Worm (Caenorhabditis elegans) whole organism, L3 larva: ENCODE results near the gene H32C10.1.
A peak's percentile ranks its signal among the peaks of the same experiment; 100 is the strongest.

ENCODE experiments used
- ama-1 ChIP-seq: fragments of 150-350 bp; optimal IDR thresholded peaks from 2 replicates; lab custom pipeline; 2018
- ceh-82 ChIP-seq: fragments of 150-350 bp; optimal IDR thresholded peaks from 2 replicates; lab custom pipeline; 2014; ENCODE audit warnings: missing biosample characterization, missing genetic modification characterization
- ceh-9 ChIP-seq: sonication (generic microtip); optimal IDR thresholded peaks from 2 replicates; lab custom pipeline; 2018; ENCODE audit warnings: missing biosample characterization, missing genetic modification characterization
- egl-27 ChIP-seq: sonication (generic microtip); optimal IDR thresholded peaks from 4 replicates; lab custom pipeline; 2017; ENCODE audit warnings: missing biosample characterization, missing genetic modification reagents, missing genetic modification characterization
- nhr-12 ChIP-seq: fragments of 150-350 bp; optimal IDR thresholded peaks from 2 replicates; lab custom pipeline; 2014; ENCODE audit warnings: missing biosample characterization, missing genetic modification characterization
- ztf-11 ChIP-seq: fragments of 150-350 bp; optimal IDR thresholded peaks from 2 replicates; lab custom pipeline; 2014; ENCODE audit warnings: missing biosample characterization, missing genetic modification characterization

- TF ChIP-seq ztf-11 (tag; lab: Kevin White, UChicago) = no peak
- TF ChIP-seq ama-1 (lab: Kevin White, UChicago) = peak; percentile 53
- TF ChIP-seq nhr-12 (tag; lab: Kevin White, UChicago) = no peak
- no peak for TF ChIP-seq ceh-82
- no peak for TF ChIP-seq ceh-9 (tag; lab: Kevin White, UChicago)
- no peak for TF ChIP-seq egl-27 (tag; lab: Kevin White, UChicago)
These were observed 12.7 kb downstream of the H32C10.1 start, which contains the start of gene inx-7 for ce11 chrIV:5946602-5947444.
